Fruit fly (Drosophila melanogaster) whole organism, embryonic: ENCODE results near the gene qm.

Experiments
- Asciz ChIP-seq: fragments of 200-800 bp; sonication (Bioruptor generic); optimal IDR thresholded peaks from 2 replicates; lab custom pipeline; 2017; ENCODE audit warnings: missing biosample characterization, mild to moderate bottlenecking, missing genetic modification characterization, missing genetic modification reagents
- CG11398 ChIP-seq: fragments of 200-800 bp; sonication (Bioruptor generic); optimal IDR thresholded peaks from 2 replicates; lab custom pipeline; 2016; ENCODE audit warnings: missing biosample characterization, missing genetic modification characterization
- CG12104 ChIP-seq: fragments of 200-800 bp; sonication (Bioruptor generic); optimal IDR thresholded peaks from 3 replicates; lab custom pipeline; 2016; ENCODE audit warnings: missing biosample characterization, missing genetic modification characterization
- CG13296 ChIP-seq: fragments of 200-800 bp; sonication (Bioruptor generic); optimal IDR thresholded peaks from 3 replicates; lab custom pipeline; 2018; ENCODE audit warnings: missing biosample characterization, mild to moderate bottlenecking, missing genetic modification characterization
- CG13424 ChIP-seq: fragments of 200-800 bp; sonication (Bioruptor generic); optimal IDR thresholded peaks from 2 replicates; lab custom pipeline; 2019; ENCODE audit warnings: missing biosample characterization, mild to moderate bottlenecking, missing genetic modification characterization, moderate library complexity
- CG13775 ChIP-seq: fragments of 200-800 bp; sonication (Bioruptor generic); optimal IDR thresholded peaks from 3 replicates; lab custom pipeline; 2017; ENCODE audit warnings: missing biosample characterization, mild to moderate bottlenecking, missing genetic modification characterization
- CG13894 ChIP-seq: fragments of 200-800 bp; sonication (Bioruptor generic); optimal IDR thresholded peaks from 3 replicates; lab custom pipeline; 2018; ENCODE audit warnings: missing biosample characterization, mild to moderate bottlenecking, missing genetic modification characterization, moderate library complexity
- CG14014 ChIP-seq: fragments of 200-800 bp; sonication (Bioruptor generic); IDR thresholded peaks from 2 replicates; pipeline ENCODE4 v1.3.6; 2022; ENCODE audit warnings: missing biosample characterization, missing genetic modification characterization
- CG14965 ChIP-seq: fragments of 200-800 bp; sonication (Bioruptor generic); optimal IDR thresholded peaks from 2 replicates; lab custom pipeline; 2016; ENCODE audit warnings: missing biosample characterization, missing genetic modification characterization, borderline replicate concordance
- CG17568 ChIP-seq: fragments of 200-800 bp; sonication (Bioruptor generic); optimal IDR thresholded peaks from 2 replicates; lab custom pipeline; 2018; ENCODE audit warnings: missing biosample characterization, mild to moderate bottlenecking, missing genetic modification characterization, moderate library complexity
- CG1792 ChIP-seq: fragments of 200-800 bp; sonication (Bioruptor generic); optimal IDR thresholded peaks from 2 replicates; lab custom pipeline; 2016; ENCODE audit warnings: missing biosample characterization, missing genetic modification characterization
- CG1832 ChIP-seq: fragments of 200-800 bp; sonication (Bioruptor generic); optimal IDR thresholded peaks from 2 replicates; lab custom pipeline; 2017; ENCODE audit warnings: missing biosample characterization, mild to moderate bottlenecking, missing genetic modification characterization, inconsistent platforms
- CG2116 ChIP-seq: fragments of 200-800 bp; sonication (Bioruptor generic); optimal IDR thresholded peaks from 3 replicates; lab custom pipeline; 2018; ENCODE audit warnings: missing biosample characterization, mild to moderate bottlenecking, missing genetic modification characterization
- CG2120 ChIP-seq: fragments of 200-800 bp; sonication (Bioruptor generic); optimal IDR thresholded peaks from 3 replicates; lab custom pipeline; 2016; ENCODE audit warnings: missing biosample characterization, missing genetic modification characterization
- CG2202 ChIP-seq: fragments of 200-800 bp; sonication (Bioruptor generic); optimal IDR thresholded peaks from 2 replicates; lab custom pipeline; 2018; ENCODE audit warnings: missing biosample characterization, mild to moderate bottlenecking, missing genetic modification characterization
- CG30431 ChIP-seq: fragments of 200-800 bp; sonication (Bioruptor generic); optimal IDR thresholded peaks from 2 replicates; lab custom pipeline; 2017; ENCODE audit warnings: missing biosample characterization, missing genetic modification characterization
- CG7839 ChIP-seq: fragments of 200-800 bp; sonication (Bioruptor generic); optimal IDR thresholded peaks from 3 replicates; lab custom pipeline; 2018; ENCODE audit warnings: missing biosample characterization, mild to moderate bottlenecking, missing genetic modification characterization, moderate library complexity
- CG8290 ChIP-seq, 3 experiments: fragments of 200-800 bp; sonication (Bioruptor generic); optimal IDR thresholded peaks; 2 replicates each; lab custom pipeline; 2016 to 2019; ENCODE audit warnings: missing biosample characterization in 3 of 3, missing genetic modification characterization in 3 of 3, mild to moderate bottlenecking in 2 of 3, moderate library complexity in 1 of 3
- CG9215 ChIP-seq: fragments of 200-800 bp; sonication (Bioruptor generic); IDR thresholded peaks from 2 replicates; pipeline ENCODE4 v1.3.6; 2022; ENCODE audit warnings: missing biosample characterization, missing genetic modification characterization
- CoRest ChIP-seq: fragments of 200-800 bp; sonication (Bioruptor generic); optimal IDR thresholded peaks from 3 replicates; lab custom pipeline; 2018; ENCODE audit warnings: missing biosample characterization, mild to moderate bottlenecking, missing genetic modification characterization, moderate library complexity
- Dek ChIP-seq: fragments of 200-800 bp; sonication (Bioruptor generic); optimal IDR thresholded peaks from 3 replicates; lab custom pipeline; 2019; ENCODE audit warnings: missing biosample characterization, mild to moderate bottlenecking, missing genetic modification characterization, moderate library complexity
- Fer1 ChIP-seq: fragments of 200-800 bp; sonication (Bioruptor generic); optimal IDR thresholded peaks from 2 replicates; lab custom pipeline; 2017; ENCODE audit warnings: missing biosample characterization, mild to moderate bottlenecking, missing genetic modification characterization
- Gug ChIP-seq: fragments of 200-800 bp; sonication (Bioruptor generic); IDR thresholded peaks from 4 replicates; pipeline ENCODE4 v1.3.6; 2022; ENCODE audit warnings: missing biosample characterization, missing genetic modification characterization
- NC2β ChIP-seq: fragments of 200-800 bp; sonication (Bioruptor generic); optimal IDR thresholded peaks from 2 replicates; lab custom pipeline; 2016; ENCODE audit warnings: missing biosample characterization, missing genetic modification characterization
- Oli ChIP-seq: fragments of 200-800 bp; sonication (Bioruptor generic); optimal IDR thresholded peaks from 2 replicates; lab custom pipeline; 2018; ENCODE audit warnings: missing biosample characterization, mild to moderate bottlenecking, missing genetic modification characterization, moderate library complexity
- YL-1 ChIP-seq: fragments of 200-800 bp; sonication (Bioruptor generic); optimal IDR thresholded peaks from 3 replicates; lab custom pipeline; 2017; ENCODE audit warnings: missing biosample characterization, mild to moderate bottlenecking, missing genetic modification characterization
- bab2 ChIP-seq: fragments of 200-800 bp; sonication (Bioruptor generic); optimal IDR thresholded peaks from 2 replicates; lab custom pipeline; 2016; ENCODE audit warnings: missing biosample characterization, missing genetic modification characterization
- bbx ChIP-seq: fragments of 200-800 bp; sonication (Bioruptor generic); IDR thresholded peaks from 2 replicates; pipeline ENCODE4 v1.3.6; 2022; ENCODE audit warnings: missing biosample characterization, missing genetic modification characterization; ENCODE audit not compliant: partially characterized antibody
- caup ChIP-seq: fragments of 200-800 bp; sonication (Bioruptor generic); optimal IDR thresholded peaks from 3 replicates; lab custom pipeline; 2017; ENCODE audit warnings: missing biosample characterization, mild to moderate bottlenecking, missing genetic modification characterization, moderate library complexity; ENCODE audit not compliant: severe bottlenecking
- esg ChIP-seq: fragments of 200-800 bp; sonication (Bioruptor generic); conservative IDR thresholded peaks from 2 replicates; pipeline ENCODE4 v1.3.6; 2022; ENCODE audit warnings: missing biosample characterization, missing genetic modification characterization
- gce ChIP-seq: fragments of 200-800 bp; sonication (Bioruptor generic); IDR thresholded peaks from 3 replicates; pipeline ENCODE4 v1.3.6; 2022; ENCODE audit warnings: missing biosample characterization, missing genetic modification characterization
- gfzf ChIP-seq: fragments of 200-800 bp; sonication (Bioruptor generic); optimal IDR thresholded peaks from 2 replicates; lab custom pipeline; 2016; ENCODE audit warnings: missing biosample characterization, mild to moderate bottlenecking, missing genetic modification characterization, moderate library complexity
- gsb-n ChIP-seq: fragments of 200-800 bp; sonication (Bioruptor generic); optimal IDR thresholded peaks from 3 replicates; lab custom pipeline; 2018; ENCODE audit warnings: missing biosample characterization, mild to moderate bottlenecking, missing genetic modification characterization
- lab ChIP-seq: fragments of 200-800 bp; sonication (Bioruptor generic); optimal IDR thresholded peaks from 3 replicates; lab custom pipeline; 2017; ENCODE audit warnings: missing biosample characterization, missing genetic modification characterization, mild to moderate bottlenecking, moderate library complexity, missing genetic modification reagents
- lbe ChIP-seq: fragments of 200-800 bp; sonication (Bioruptor generic); optimal IDR thresholded peaks from 2 replicates; lab custom pipeline; 2016; ENCODE audit warnings: missing biosample characterization, mild to moderate bottlenecking, missing genetic modification characterization
- maf-S ChIP-seq: fragments of 200-800 bp; sonication (Bioruptor generic); optimal IDR thresholded peaks from 2 replicates; lab custom pipeline; 2016; ENCODE audit warnings: missing biosample characterization, missing genetic modification characterization
- mirr ChIP-seq: fragments of 200-800 bp; sonication (Bioruptor generic); optimal IDR thresholded peaks from 3 replicates; lab custom pipeline; 2018; ENCODE audit warnings: missing biosample characterization, mild to moderate bottlenecking, missing genetic modification characterization
- nom ChIP-seq: fragments of 200-800 bp; sonication (Bioruptor generic); optimal IDR thresholded peaks from 2 replicates; lab custom pipeline; 2017; ENCODE audit warnings: missing biosample characterization, missing genetic modification characterization, mild to moderate bottlenecking, moderate library complexity, missing genetic modification reagents
- org-1 ChIP-seq: fragments of 200-800 bp; sonication (Bioruptor generic); optimal IDR thresholded peaks from 2 replicates; lab custom pipeline; 2017; ENCODE audit warnings: missing biosample characterization, missing genetic modification characterization
- pb ChIP-seq: fragments of 200-800 bp; sonication (Bioruptor generic); optimal IDR thresholded peaks from 3 replicates; lab custom pipeline; 2016; ENCODE audit warnings: missing biosample characterization, missing genetic modification characterization
- phol ChIP-seq: fragments of 200-800 bp; sonication (Bioruptor generic); optimal IDR thresholded peaks from 3 replicates; lab custom pipeline; 2018; ENCODE audit warnings: missing biosample characterization, mild to moderate bottlenecking, missing genetic modification characterization, moderate library complexity
- pum ChIP-seq: fragments of 200-800 bp; sonication (Bioruptor generic); optimal IDR thresholded peaks from 2 replicates; lab custom pipeline; 2016; ENCODE audit warnings: missing biosample characterization, missing genetic modification characterization
- pzg ChIP-seq: fragments of 200-800 bp; sonication (Bioruptor generic); optimal IDR thresholded peaks from 3 replicates; lab custom pipeline; 2018; ENCODE audit warnings: missing biosample characterization, mild to moderate bottlenecking, missing genetic modification characterization, moderate library complexity
- ssp ChIP-seq: fragments of 200-800 bp; sonication (Bioruptor generic); IDR thresholded peaks from 2 replicates; pipeline ENCODE4 v1.3.6; 2022; ENCODE audit warnings: missing biosample characterization, missing genetic modification characterization
- tin ChIP-seq: fragments of 200-800 bp; sonication (Bioruptor generic); optimal IDR thresholded peaks from 3 replicates; lab custom pipeline; 2016; ENCODE audit warnings: missing biosample characterization, missing genetic modification characterization
- vvl ChIP-seq: fragments of 200-800 bp; sonication (Bioruptor generic); IDR thresholded peaks from 2 replicates; pipeline ENCODE4 v1.3.6; 2022; ENCODE audit warnings: missing biosample characterization, missing genetic modification characterization
- wor ChIP-seq: fragments of 200-800 bp; sonication (Bioruptor generic); IDR thresholded peaks from 2 replicates; pipeline ENCODE4 v1.3.6; 2022; ENCODE audit warnings: missing biosample characterization, missing genetic modification characterization
- yki ChIP-seq: fragments of >200 bp; optimal IDR thresholded peaks from 3 replicates; lab custom pipeline; 2018

Gene qm

DNA sequence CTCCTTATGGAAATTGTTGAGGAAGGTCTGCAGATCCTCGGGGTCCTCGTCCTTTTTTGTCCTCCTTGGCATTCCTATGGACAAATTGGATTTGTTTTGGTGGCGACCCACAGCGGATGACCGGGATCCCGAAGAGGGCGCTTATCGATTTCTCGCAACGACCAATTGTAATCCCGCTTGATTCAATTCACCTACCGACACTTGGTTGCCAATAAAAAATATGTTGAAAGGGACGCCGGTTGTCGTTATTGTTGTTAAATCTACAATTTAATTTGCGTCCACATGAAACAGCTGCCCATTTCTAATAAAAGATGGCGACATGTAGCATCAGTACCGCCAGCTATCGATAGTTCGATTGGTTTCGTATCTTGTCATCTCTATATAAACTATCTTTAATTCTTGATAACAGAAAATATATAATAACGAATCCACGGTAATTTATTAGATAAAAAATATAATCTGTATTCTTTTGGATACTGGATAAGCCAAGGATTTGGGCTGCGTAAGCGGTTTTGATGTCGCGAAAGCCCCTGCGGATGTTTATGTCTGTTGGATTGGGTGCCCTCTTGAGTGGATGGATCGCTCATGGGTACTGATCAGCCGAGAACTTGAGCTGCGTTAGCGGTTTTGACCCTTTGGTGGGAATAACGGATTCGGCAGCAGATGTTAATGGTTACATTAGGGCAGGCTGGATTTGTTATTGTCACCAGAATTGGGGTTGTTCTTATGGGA lies 8.4 kb downstream of the qm start, which contains the start of gene CTCF (continued):
- TF ChIP-seq CG8290 (GFP tag; optimal IDR thresholded peaks at IDR 0.05; lab: Kevin White, UChicago) = peak; percentile 59
- peak in 1 of 2 experiments; percentile 55 for TF ChIP-seq CG8290 (tag; optimal IDR thresholded peaks at IDR 0.05; lab: Kevin White, UChicago)
- TF ChIP-seq caup (GFP tag; lab: Kevin White, UChicago) = peak; percentile 23
- TF ChIP-seq CoRest (tag; lab: Kevin White, UChicago) = peak; percentile 61
- TF ChIP-seq lbe = peak; percentile 38
- TF ChIP-seq CG1792 (GFP tag; lab: Kevin White, UChicago) = peak; percentile 9
- TF ChIP-seq pum = peak; percentile 14
- TF ChIP-seq CG2202 (tag; lab: Kevin White, UChicago) = no peak
- peak; percentile 24 for TF ChIP-seq CG30431 (GFP tag; lab: Kevin White, UChicago)
- no peak for TF ChIP-seq CG17568
- TF ChIP-seq ssp (GFP tag; lab: Robert Waterston, UW) = peak; percentile 49; the same call in 1 of the 2 replicates
- TF ChIP-seq maf-S = no peak
- TF ChIP-seq phol = peak; percentile 100
- TF ChIP-seq bab2 (GFP tag; lab: Kevin White, UChicago) = peak; percentile 13
- peak; percentile 62 for TF ChIP-seq Fer1
- TF ChIP-seq CG13296 (GFP tag; lab: Kevin White, UChicago) = peak; percentile 37
- TF ChIP-seq tin (GFP tag; lab: Kevin White, UChicago) = peak; percentile 15
- TF ChIP-seq Dek (tag; lab: Kevin White, UChicago) = no peak
- peak; percentile 3 for TF ChIP-seq CG11398 (GFP tag; lab: Kevin White, UChicago)
- TF ChIP-seq YL-1 (GFP tag; lab: Kevin White, UChicago) = peak; percentile 87
- peak; percentile 32 for TF ChIP-seq Oli
- peak; percentile 24 for TF ChIP-seq gfzf (GFP tag; lab: Kevin White, UChicago)
- TF ChIP-seq CG13424 (tag; lab: Kevin White, UChicago) = peak; percentile 18
- peak; percentile 37 for TF ChIP-seq CG13775 (GFP tag; lab: Kevin White, UChicago)
- peak; percentile 73 for TF ChIP-seq CG2116 (GFP tag; lab: Kevin White, UChicago)
- 0 out of 2 replicates have a peak, but pooled peaks have one; percentile 27 for TF ChIP-seq esg (GFP tag; lab: Robert Waterston, UW)
- 0 out of 2 replicates have a peak, but pooled peaks have one; percentile 6 for TF ChIP-seq CG14014 (GFP tag; lab: Robert Waterston, UW)
- TF ChIP-seq yki (lab: Kevin White, UChicago) = no peak
- peak; percentile 6; the same call in 1 of the 4 replicates for TF ChIP-seq Gug
- no peak for TF ChIP-seq CG1832 (GFP tag; lab: Kevin White, UChicago)
- no peak for TF ChIP-seq CG9215
- peak; percentile 52 for TF ChIP-seq CG2120 (GFP tag; lab: Kevin White, UChicago)
- TF ChIP-seq gsb-n (tag; lab: Kevin White, UChicago) = peak; percentile 87
- peak; percentile 62 for TF ChIP-seq pzg (GFP tag; lab: Kevin White, UChicago)
- peak; percentile 38 for TF ChIP-seq NC2β (GFP tag; lab: Kevin White, UChicago)
- no peak for TF ChIP-seq CG14965
- peak; percentile 53 for TF ChIP-seq Asciz (GFP tag; lab: Kevin White, UChicago)
- peak; percentile 56 for TF ChIP-seq mirr
- TF ChIP-seq vvl (GFP tag; lab: Robert Waterston, UW) = peak; percentile 24; the same call in 1 of the 2 replicates
- TF ChIP-seq CG12104 = no peak
- TF ChIP-seq wor = no peak; the same call in 1 of the 2 replicates
- no peak for TF ChIP-seq nom
- TF ChIP-seq gce (GFP tag; lab: Robert Waterston, UW) = peak; percentile 62; the same call in 1 of the 3 replicates
- TF ChIP-seq bbx (GFP tag; lab: Robert Waterston, UW) = peak; percentile 91
- TF ChIP-seq CG7839 (tag; lab: Kevin White, UChicago) = peak; percentile 53
- peak; percentile 40 for TF ChIP-seq pb (GFP tag; lab: Kevin White, UChicago)
- TF ChIP-seq CG13894 = peak; percentile 35
- peak; percentile 9 for TF ChIP-seq lab (GFP tag; lab: Kevin White, UChicago)
- no peak for TF ChIP-seq org-1 (GFP tag; lab: Kevin White, UChicago)
